Worm (Caenorhabditis elegans) whole organism, L4 larva: ENCODE results near the gene zip-10.
A peak's percentile ranks its signal among the peaks of the same experiment; 100 is the strongest.

Experiments used
- D1046.2 ChIP-seq: fragments of 200-800 bp; sonication (Bioruptor generic); IDR thresholded peaks from 2 replicates; pipeline ENCODE4 v1.3.6; 2022; ENCODE audit warnings: missing genetic modification characterization, missing compliant biosample characterization
- F44E2.7 ChIP-seq: fragments of 200-800 bp; sonication (Bioruptor generic); IDR thresholded peaks from 2 replicates; pipeline ENCODE4 v2.1.2; 2022; ENCODE audit warnings: missing genetic modification characterization, missing compliant biosample characterization
- F49E8.2 ChIP-seq: sonication (generic microtip); optimal IDR thresholded peaks from 2 replicates; lab custom pipeline; 2016; ENCODE audit warnings: missing compliant biosample characterization, mild to moderate bottlenecking, missing genetic modification characterization, borderline replicate concordance
- R02D3.7 ChIP-seq: fragments of 150-350 bp; sonication (generic microtip); optimal IDR thresholded peaks from 3 replicates; lab custom pipeline; 2014; ENCODE audit warnings: missing biosample characterization, missing genetic modification characterization
- Y105C5A.15 ChIP-seq: fragments of 200-800 bp; sonication (Bioruptor generic); IDR thresholded peaks from 2 replicates; pipeline ENCODE4 v1.3.6; 2022; ENCODE audit warnings: missing genetic modification characterization, missing compliant biosample characterization
- Y48G9A.11 ChIP-seq: fragments of 200-800 bp; sonication (Bioruptor generic); IDR thresholded peaks from 2 replicates; pipeline ENCODE4 v1.3.6; 2022; ENCODE audit warnings: missing genetic modification reagents, missing genetic modification characterization, missing compliant biosample characterization
- Y5F2A.4 ChIP-seq: fragments of 200-800 bp; sonication (Bioruptor generic); optimal IDR thresholded peaks from 2 replicates; lab custom pipeline; 2018; ENCODE audit warnings: mild to moderate bottlenecking, missing genetic modification characterization, missing compliant biosample characterization
- Y75B8A.6 ChIP-seq: fragments of 200-800 bp; sonication (Bioruptor generic); IDR thresholded peaks from 2 replicates; pipeline ENCODE4 v1.3.6; 2022; ENCODE audit warnings: missing genetic modification reagents, missing genetic modification characterization, missing compliant biosample characterization
- ZK546.5 ChIP-seq, 2 experiments: sonication (generic microtip); optimal IDR thresholded peaks; 2 replicates each; lab custom pipeline; 2017; ENCODE audit warnings: missing biosample characterization in 2 of 2, missing genetic modification characterization in 2 of 2
- aha-1 ChIP-seq: fragments of 150-350 bp; peaks from one replicate; lab custom pipeline; 2014; ENCODE audit warnings: missing biosample characterization, missing genetic modification characterization
- aly-2 ChIP-seq: sonication (generic microtip); optimal IDR thresholded peaks from 2 replicates; lab custom pipeline; 2018; ENCODE audit warnings: missing biosample characterization, missing genetic modification characterization
- arid-1 ChIP-seq: fragments of 200-800 bp; sonication (Bioruptor generic); conservative IDR thresholded peaks from 2 replicates; pipeline ENCODE4 v1.3.6; 2022; ENCODE audit warnings: missing genetic modification reagents, missing genetic modification characterization, missing compliant biosample characterization
- attf-4 ChIP-seq: sonication (generic microtip); optimal IDR thresholded peaks from 3 replicates; lab custom pipeline; 2017; ENCODE audit warnings: missing biosample characterization, missing genetic modification characterization
- ceh-32 ChIP-seq: sonication (generic microtip); optimal IDR thresholded peaks from 2 replicates; lab custom pipeline; 2016; ENCODE audit warnings: mild to moderate bottlenecking, missing genetic modification characterization, missing compliant biosample characterization; ENCODE audit not compliant: poor library complexity
- ceh-44 ChIP-seq: fragments of 200-800 bp; sonication (Bioruptor generic); IDR thresholded peaks from 2 replicates; pipeline ENCODE4 v1.3.6; 2022; ENCODE audit warnings: missing genetic modification reagents, missing genetic modification characterization, missing compliant biosample characterization
- ceh-62 ChIP-seq: sonication (generic microtip); optimal IDR thresholded peaks from 2 replicates; lab custom pipeline; 2017; ENCODE audit warnings: missing biosample characterization, missing genetic modification characterization
- cey-2 ChIP-seq: sonication (generic microtip); optimal IDR thresholded peaks from 3 replicates; lab custom pipeline; 2017; ENCODE audit warnings: missing genetic modification characterization, mild to moderate bottlenecking, missing compliant biosample characterization, antibody characterized with exemption, borderline replicate concordance; ENCODE audit not compliant: insufficient read depth
- daf-12 ChIP-seq: fragments of 150-350 bp; optimal IDR thresholded peaks from 2 replicates; lab custom pipeline; 2014; ENCODE audit warnings: missing biosample characterization, missing genetic modification reagents, missing genetic modification characterization
- daf-16 ChIP-seq, 3 experiments: sonication (generic microtip); optimal IDR thresholded peaks; 2 replicates each; lab custom pipeline; 2016 to 2017; ENCODE audit warnings: missing genetic modification characterization in 3 of 3, missing genetic modification reagents in 3 of 3, mild to moderate bottlenecking in 2 of 3, missing compliant biosample characterization in 2 of 3, missing biosample characterization in 1 of 3, moderate library complexity in 1 of 3
- dmd-6 ChIP-seq: fragments of 200-800 bp; sonication (Bioruptor generic); IDR thresholded peaks from 2 replicates; pipeline ENCODE4 v1.3.6; 2022; ENCODE audit warnings: missing genetic modification reagents, missing genetic modification characterization, missing compliant biosample characterization
- dve-1 ChIP-seq: sonication (generic microtip); optimal IDR thresholded peaks from 2 replicates; lab custom pipeline; 2017; ENCODE audit warnings: antibody characterized with exemption, mild to moderate bottlenecking, missing genetic modification characterization, missing compliant biosample characterization; ENCODE audit not compliant: insufficient read depth
- fos-1 ChIP-seq: fragments of 150-350 bp; optimal IDR thresholded peaks from 2 replicates; lab custom pipeline; 2014; ENCODE audit warnings: missing biosample characterization, missing genetic modification characterization
- gei-8 ChIP-seq: fragments of 200-800 bp; sonication (Bioruptor generic); optimal IDR thresholded peaks from 2 replicates; lab custom pipeline; 2018; ENCODE audit warnings: mild to moderate bottlenecking, missing genetic modification characterization, missing compliant biosample characterization
- jun-1 ChIP-seq: fragments of 150-350 bp; optimal IDR thresholded peaks from 2 replicates; lab custom pipeline; 2014; ENCODE audit warnings: missing biosample characterization, missing genetic modification reagents, missing genetic modification characterization
- lin-1 ChIP-seq: fragments of 200-800 bp; sonication (Bioruptor generic); IDR thresholded peaks from 2 replicates; pipeline ENCODE4 v1.3.6; 2022; ENCODE audit warnings: missing genetic modification reagents, missing genetic modification characterization, missing compliant biosample characterization
- lin-15B ChIP-seq: fragments of 150-350 bp; sonication (generic microtip); optimal IDR thresholded peaks from 3 replicates; lab custom pipeline; 2014; ENCODE audit warnings: missing biosample characterization, missing genetic modification characterization
- lin-29 ChIP-seq: fragments of 200-800 bp; sonication (Bioruptor generic); IDR thresholded peaks from 2 replicates; pipeline ENCODE4 v1.3.6; 2022; ENCODE audit warnings: missing genetic modification reagents, missing genetic modification characterization, missing compliant biosample characterization
- lin-39 ChIP-seq: fragments of 150-350 bp; optimal IDR thresholded peaks from 2 replicates; lab custom pipeline; 2014; ENCODE audit warnings: missing biosample characterization, missing genetic modification reagents, missing genetic modification characterization
- lir-3 ChIP-seq: sonication (generic microtip); optimal IDR thresholded peaks from 2 replicates; lab custom pipeline; 2016; ENCODE audit warnings: mild to moderate bottlenecking, missing genetic modification characterization, missing compliant biosample characterization
- lsy-2 ChIP-seq, 2 experiments: fragments of 150-350 bp in 1 of 2; sonication (generic microtip) in 1 of 2; optimal IDR thresholded peaks; 2 replicates each; lab custom pipeline; 2014 to 2017; ENCODE audit warnings: missing biosample characterization in 2 of 2, missing genetic modification characterization in 2 of 2
- madf-5 ChIP-seq, 2 experiments: fragments of 200-800 bp; sonication (Bioruptor generic); IDR thresholded peaks; 2 replicates each; pipeline ENCODE4 v1.3.6; 2022; ENCODE audit warnings: missing compliant biosample characterization in 2 of 2, missing genetic modification characterization in 2 of 2
- mdl-1 ChIP-seq, 2 experiments: fragments of 150-350 bp in 1 of 2; sonication (generic microtip) in 1 of 2; optimal IDR thresholded peaks; 2 replicates each; lab custom pipeline; 2014 to 2017; ENCODE audit warnings: missing biosample characterization in 2 of 2, missing genetic modification characterization in 2 of 2
- nhr-10 ChIP-seq: fragments of 150-350 bp; optimal IDR thresholded peaks from 2 replicates; lab custom pipeline; 2014; ENCODE audit warnings: missing biosample characterization, missing genetic modification characterization
- nhr-11 ChIP-seq: fragments of 150-350 bp; optimal IDR thresholded peaks from 2 replicates; lab custom pipeline; 2014; ENCODE audit warnings: missing biosample characterization, missing genetic modification characterization
- nhr-111 ChIP-seq: fragments of 200-800 bp; sonication (Bioruptor generic); optimal IDR thresholded peaks from 2 replicates; lab custom pipeline; 2018; ENCODE audit warnings: mild to moderate bottlenecking, missing genetic modification characterization, missing compliant biosample characterization
- nhr-237 ChIP-seq: sonication (generic microtip); optimal IDR thresholded peaks from 2 replicates; lab custom pipeline; 2017; ENCODE audit warnings: missing biosample characterization, missing genetic modification characterization
- nhr-25 ChIP-seq: sonication (generic microtip); optimal IDR thresholded peaks from 2 replicates; lab custom pipeline; 2017; ENCODE audit warnings: missing genetic modification characterization, mild to moderate bottlenecking, missing compliant biosample characterization, antibody characterized with exemption, moderate library complexity, borderline replicate concordance; ENCODE audit not compliant: insufficient read depth
- nhr-28 ChIP-seq: fragments of 150-350 bp; optimal IDR thresholded peaks from 2 replicates; lab custom pipeline; 2014; ENCODE audit warnings: missing biosample characterization, missing genetic modification characterization
- nhr-77 ChIP-seq: fragments of 150-350 bp; optimal IDR thresholded peaks from 2 replicates; lab custom pipeline; 2014; ENCODE audit warnings: missing biosample characterization, missing genetic modification characterization
- pqm-1 ChIP-seq: sonication (generic microtip); optimal IDR thresholded peaks from 2 replicates; lab custom pipeline; 2017; ENCODE audit warnings: missing biosample characterization, missing genetic modification characterization
- rbr-2 ChIP-seq: sonication (generic microtip); optimal IDR thresholded peaks from 2 replicates; lab custom pipeline; 2016; ENCODE audit warnings: missing genotype, missing genetic modification characterization, missing compliant biosample characterization
- sdz-12 ChIP-seq: fragments of 200-800 bp; sonication (Bioruptor generic); optimal IDR thresholded peaks from 2 replicates; lab custom pipeline; 2018; ENCODE audit warnings: mild to moderate bottlenecking, missing genetic modification characterization, missing compliant biosample characterization
- skn-1 ChIP-seq: fragments of 150-350 bp; optimal IDR thresholded peaks from 2 replicates; lab custom pipeline; 2014; ENCODE audit warnings: missing biosample characterization, missing genetic modification characterization
- spr-1 ChIP-seq: sonication (generic microtip); optimal IDR thresholded peaks from 2 replicates; lab custom pipeline; 2016; ENCODE audit warnings: mild to moderate bottlenecking, missing genetic modification characterization, missing compliant biosample characterization
- spr-3 ChIP-seq: fragments of 200-800 bp; sonication (Bioruptor generic); optimal IDR thresholded peaks from 2 replicates; lab custom pipeline; 2018; ENCODE audit warnings: mild to moderate bottlenecking, missing genetic modification characterization, missing compliant biosample characterization
- tra-1 ChIP-seq: fragments of 200-800 bp; sonication (Bioruptor generic); IDR thresholded peaks from 2 replicates; pipeline ENCODE4 v1.3.6; 2022; ENCODE audit warnings: missing genetic modification reagents, missing genetic modification characterization, missing compliant biosample characterization
- zfp-2 ChIP-seq: sonication (generic microtip); optimal IDR thresholded peaks from 2 replicates; lab custom pipeline; 2016; ENCODE audit warnings: mild to moderate bottlenecking, missing genetic modification characterization, missing compliant biosample characterization
- ztf-7 ChIP-seq: fragments of 150-350 bp; optimal IDR thresholded peaks from 2 replicates; lab custom pipeline; 2014; ENCODE audit warnings: missing biosample characterization, missing genetic modification characterization

The zip-10 gene

DNA sequence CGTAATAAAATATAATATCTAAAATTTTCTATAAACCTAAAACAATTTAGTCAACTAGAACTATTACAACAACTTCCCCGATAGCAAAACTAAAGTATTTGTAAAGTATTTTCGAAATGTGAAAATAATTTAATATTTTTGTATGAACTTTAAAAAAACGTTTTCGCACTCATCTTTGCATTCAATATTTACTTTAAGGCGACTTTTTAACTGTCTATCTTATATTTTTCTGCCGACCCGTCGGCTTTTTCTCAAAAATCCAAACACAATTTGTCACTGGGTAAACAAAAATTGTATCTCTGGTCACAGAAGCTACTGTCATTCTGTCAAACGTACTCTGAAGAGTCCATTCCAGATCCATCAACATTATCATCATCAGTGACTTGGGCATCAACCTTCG, 45.3 kb downstream of the zip-10 start:
- TF ChIP-seq skn-1 (tag; lab: Kevin White, UChicago) (no peak), lsy-2 (tag; optimal IDR thresholded peaks at IDR 0.05; lab: Kevin White, UChicago) (no peak), mdl-1 (tag; optimal IDR thresholded peaks at IDR 0.05; lab: Kevin White, UChicago) (no peak), aly-2 (no peak), Y105C5A.15 (no peak), ceh-44 (no peak), ZK546.5 (tag; optimal IDR thresholded peaks at IDR 0.05; lab: Kevin White, UChicago) (no peak), dve-1 (tag; lab: Kevin White, UChicago) (no peak), cey-2 (tag; lab: Kevin White, UChicago) (no peak), lin-1 (GFP tag; lab: Robert Waterston, UW) (no peak), daf-12 (no peak), madf-5 (GFP tag; IDR thresholded peaks at IDR 0.05; lab: Robert Waterston, UW) (no peak), ceh-32 (tag; lab: Kevin White, UChicago) (no peak)

DNA sequence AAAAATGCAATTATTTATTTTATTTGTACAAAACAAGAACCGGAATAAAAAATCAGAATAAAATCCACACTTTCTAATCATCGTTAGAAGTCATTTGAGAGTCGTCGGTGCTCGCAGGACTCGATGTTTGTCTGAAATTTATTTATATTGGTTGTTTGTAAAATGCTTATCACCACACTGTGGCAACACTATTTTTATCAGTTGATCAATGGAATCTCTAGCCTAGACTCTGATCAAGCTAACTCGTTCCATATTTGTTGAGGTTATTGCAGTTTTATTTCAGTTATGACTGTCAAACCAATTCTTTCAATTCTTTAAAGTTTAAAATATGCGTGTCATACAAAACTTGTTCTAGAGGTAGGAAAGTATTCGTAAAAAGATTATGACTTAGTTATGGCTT, 46.1 kb downstream of the zip-10 start, which contains the start of gene dhs-20:
Gene dhs-20 (minus strand): TSS at position 80 of the 400 bp plus-strand sequence.
- TF ChIP-seq F49E8.2 (tag; lab: Kevin White, UChicago) (no peak), arid-1 (no peak), Y48G9A.11 (GFP tag; lab: Robert Waterston, UW) (no peak), nhr-28 (tag; lab: Kevin White, UChicago) (peak; percentile 60), F44E2.7 (GFP tag; lab: Robert Waterston, UW) (no peak), sdz-12 (GFP tag; lab: Kevin White, UChicago) (no peak), ztf-7 (tag; lab: Kevin White, UChicago) (no peak), tra-1 (GFP tag; lab: Robert Waterston, UW) (no peak), gei-8 (GFP tag; lab: Kevin White, UChicago) (no peak), lir-3 (tag; lab: Kevin White, UChicago) (no peak), ceh-32 (tag; lab: Kevin White, UChicago) (no peak), mdl-1 (tag; optimal IDR thresholded peaks at IDR 0.05; lab: Kevin White, UChicago) (no peak), rbr-2 (no peak), attf-4 (tag; lab: Kevin White, UChicago) (no peak), lin-29 (GFP tag; lab: Robert Waterston, UW) (no peak), pqm-1 (tag; lab: Kevin White, UChicago) (peak; percentile 14), nhr-11 (tag; lab: Kevin White, UChicago) (no peak), lin-39 (tag; lab: Kevin White, UChicago) (no peak), spr-3 (GFP tag; lab: Kevin White, UChicago) (no peak), daf-16 (GFP tag; optimal IDR thresholded peaks at IDR 0.05; lab: Kevin White, UChicago) (no peak), daf-16 (tag; optimal IDR thresholded peaks at IDR 0.05; lab: Kevin White, UChicago) (peak; percentile 86), spr-1 (tag; lab: Kevin White, UChicago) (no peak), nhr-111 (no peak), dmd-6 (GFP tag; lab: Robert Waterston, UW) (peak; percentile 23; the same call in 1 of the 2 replicates), zfp-2 (no peak), D1046.2 (GFP tag; lab: Robert Waterston, UW) (no peak), Y5F2A.4 (GFP tag; lab: Kevin White, UChicago) (no peak), Y75B8A.6 (no peak), nhr-237 (tag; lab: Kevin White, UChicago) (no peak), aly-2 (no peak), aha-1 (peak; percentile 35), R02D3.7 (no peak), jun-1 (no peak), dve-1 (tag; lab: Kevin White, UChicago) (peak; percentile 41), nhr-25 (tag; lab: Kevin White, UChicago) (no peak), fos-1 (tag; lab: Kevin White, UChicago) (no peak), nhr-10 (tag; lab: Kevin White, UChicago) (no peak), lin-15B (tag; lab: Kevin White, UChicago) (no peak), ceh-62 (tag; lab: Kevin White, UChicago) (no peak), nhr-77 (no peak), ZK546.5 (tag; optimal IDR thresholded peaks at IDR 0.05; lab: Kevin White, UChicago) (no peak)
